Fruit fly (Drosophila melanogaster): Measurements from ENCODE around the gene CG32462.

Gene CG32462

dm6 chr3L:22885843-22886242, 32.5 kb upstream of the CG32462 start:
- TF ChIP-seq Ets98B (GFP tag; IDR thresholded peaks at IDR 0.05) = no peak
- TF ChIP-seq CG17806 (tag; optimal IDR thresholded peaks at IDR 0.05) = no peak
- TF ChIP-seq D1 (tag; optimal IDR thresholded peaks at IDR 0.05) = no peak
- TF ChIP-seq CG32121 (GFP tag; IDR thresholded peaks at IDR 0.05) = no peak
- TF ChIP-seq CG9948 (tag; optimal IDR thresholded peaks at IDR 0.05) = no peak
- TF ChIP-seq CG15710 (tag; optimal IDR thresholded peaks at IDR 0.05) = no peak
- TF ChIP-seq CG8301 (tag; optimal IDR thresholded peaks at IDR 0.05) = no peak
- no peak for TF ChIP-seq Snoo (tag; optimal IDR thresholded peaks at IDR 0.05)
- no peak for TF ChIP-seq CG34367 (tag; optimal IDR thresholded peaks at IDR 0.05)

DNA sequence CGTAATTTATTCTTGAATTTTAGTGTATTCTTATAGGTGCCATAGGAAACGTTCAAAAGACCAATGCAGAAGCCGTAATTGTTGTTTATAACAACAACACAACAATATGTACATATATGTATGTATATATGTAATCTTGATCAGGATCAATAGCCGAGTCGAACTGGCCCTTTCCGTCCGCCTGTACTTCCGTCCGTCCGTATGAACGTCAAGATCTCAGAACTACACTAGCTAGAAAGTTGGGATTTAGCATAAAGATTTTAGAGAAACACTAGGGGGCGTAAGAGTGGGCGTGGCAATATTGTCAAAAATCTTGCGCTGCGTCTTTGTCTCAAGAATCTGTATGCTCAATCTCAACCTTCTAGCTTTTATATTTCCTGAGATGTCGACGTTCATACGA, 31.2 kb upstream of the CG32462 start:
- TF ChIP-seq fd96Ca (GFP tag; IDR thresholded peaks at IDR 0.05) (no peak), CG32121 (GFP tag; IDR thresholded peaks at IDR 0.05) (no peak), CG12605 (GFP tag; IDR thresholded peaks at IDR 0.05) (no peak), CG15710 (tag; optimal IDR thresholded peaks at IDR 0.05) (no peak), CG14655 (GFP tag; optimal IDR thresholded peaks at IDR 0.05) (no peak)

dm6 chr3L:22883649-22884048, 30.3 kb upstream of the CG32462 start:
- TF ChIP-seq CG15710 (tag; optimal IDR thresholded peaks at IDR 0.05) (no peak), CG4496 (GFP tag; IDR thresholded peaks at IDR 0.05) (0 out of 3 replicates have a peak, but pooled peaks have one; percentile 6)

- TF ChIP-seq CG10348 (GFP tag; IDR thresholded peaks at IDR 0.05) (no peak), Pif1A (GFP tag; optimal IDR thresholded peaks at IDR 0.05) (no peak), rn (GFP tag; IDR thresholded peaks at IDR 0.05) (no peak), Pif1B (GFP tag; optimal IDR thresholded peaks at IDR 0.05) (no peak), CG8301 (tag; optimal IDR thresholded peaks at IDR 0.05) (no peak), fd96Ca (GFP tag; IDR thresholded peaks at IDR 0.05) (no peak), gl (tag; optimal IDR thresholded peaks at IDR 0.05) (no peak), Snoo (tag; optimal IDR thresholded peaks at IDR 0.05) (no peak), EcR (GFP tag; optimal IDR thresholded peaks at IDR 0.05) (no peak), Ets98B (GFP tag; IDR thresholded peaks at IDR 0.05) (no peak), CG32121 (GFP tag; IDR thresholded peaks at IDR 0.05) (no peak)
These were observed 27.6 kb upstream of the CG32462 start, which contains the start of gene slif for dm6 chr3L:22880914-22881313. TSS of gene slif (plus strand) at chr3L:22881045.

dm6 chr3L:22879344-22879723, 26.0 kb upstream of the CG32462 start:
- TF ChIP-seq gl (tag; optimal IDR thresholded peaks at IDR 0.05) (no peak), CG15710 (tag; optimal IDR thresholded peaks at IDR 0.05) (no peak), CG10348 (GFP tag; IDR thresholded peaks at IDR 0.05) (no peak), CG4496 (GFP tag; IDR thresholded peaks at IDR 0.05) (no peak), EcR (GFP tag; optimal IDR thresholded peaks at IDR 0.05) (no peak), Ets98B (GFP tag; IDR thresholded peaks at IDR 0.05) (no peak), CG12605 (GFP tag; IDR thresholded peaks at IDR 0.05) (no peak), D1 (tag; optimal IDR thresholded peaks at IDR 0.05) (no peak), fd96Ca (GFP tag; IDR thresholded peaks at IDR 0.05) (no peak), Pif1A (GFP tag; optimal IDR thresholded peaks at IDR 0.05) (no peak), CG32121 (GFP tag; IDR thresholded peaks at IDR 0.05) (no peak), Pif1B (GFP tag; optimal IDR thresholded peaks at IDR 0.05) (no peak), CG17806 (tag; optimal IDR thresholded peaks at IDR 0.05) (no peak), rn (GFP tag; IDR thresholded peaks at IDR 0.05) (no peak)

DNA sequence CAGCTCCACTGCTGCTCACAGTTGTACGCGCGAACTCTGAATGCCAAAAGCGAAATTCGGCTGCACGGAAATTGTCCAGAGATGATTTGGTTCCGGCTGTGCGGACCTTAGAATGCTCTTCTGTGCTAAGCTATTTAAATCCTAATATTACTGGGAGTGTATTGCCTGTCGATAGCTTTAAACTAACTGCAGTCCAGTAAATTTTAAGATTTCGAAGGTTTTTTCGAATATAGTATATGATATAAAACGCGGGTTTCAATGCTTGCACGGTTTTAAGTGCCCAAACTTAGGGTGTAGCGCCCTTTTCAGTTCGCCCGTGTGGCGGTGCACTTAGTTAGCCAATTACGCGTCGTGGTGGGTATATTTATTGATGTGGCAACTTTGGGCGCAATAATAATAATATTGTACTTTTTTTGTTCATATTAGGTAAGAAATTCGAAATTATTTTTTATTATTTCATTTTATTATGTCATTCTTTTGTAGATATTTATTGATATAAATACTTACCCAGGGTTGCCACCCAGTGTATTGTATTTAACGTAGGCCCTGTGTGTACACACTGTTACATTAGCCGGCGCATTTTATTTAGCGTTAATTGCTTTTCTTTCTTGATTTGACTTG, 25.5 kb upstream of the CG32462 start, which contains the start of the genes Chro and Ssl1:
Gene Chro (minus strand): TSS at position 262 of the 621 bp plus-strand sequence.
Gene Ssl1 (plus strand): TSS at position 367 of the 621 bp plus-strand sequence.
- TF ChIP-seq EcR (GFP tag; optimal IDR thresholded peaks at IDR 0.05) (peak; percentile 86), D1 (tag; optimal IDR thresholded peaks at IDR 0.05) (no peak), CG8159 (tag; optimal IDR thresholded peaks at IDR 0.05) (peak; percentile 100), CG12605 (GFP tag; IDR thresholded peaks at IDR 0.05) (peak; percentile 99), CG4496 (GFP tag; IDR thresholded peaks at IDR 0.05) (peak; percentile 100), Snoo (tag; optimal IDR thresholded peaks at IDR 0.05) (peak; percentile 100), CG34367 (tag; optimal IDR thresholded peaks at IDR 0.05) (peak; percentile 100), fd96Ca (GFP tag; IDR thresholded peaks at IDR 0.05) (peak; percentile 100), CG17806 (tag; optimal IDR thresholded peaks at IDR 0.05) (peak; percentile 100), Pif1B (GFP tag; optimal IDR thresholded peaks at IDR 0.05) (peak; percentile 100), CG15710 (tag; optimal IDR thresholded peaks at IDR 0.05) (peak; percentile 100), CG13204 (GFP tag; optimal IDR thresholded peaks at IDR 0.05) (peak; percentile 98), Pif1A (GFP tag; optimal IDR thresholded peaks at IDR 0.05) (peak; percentile 100), gl (tag; optimal IDR thresholded peaks at IDR 0.05) (peak; percentile 99), CG9948 (tag; optimal IDR thresholded peaks at IDR 0.05) (peak; percentile 100), CG10348 (GFP tag; IDR thresholded peaks at IDR 0.05) (peak; percentile 99), CG14655 (GFP tag; optimal IDR thresholded peaks at IDR 0.05) (peak; percentile 100), rn (GFP tag; IDR thresholded peaks at IDR 0.05) (peak; percentile 99), CG8301 (tag; optimal IDR thresholded peaks at IDR 0.05) (peak; percentile 100), Ets98B (GFP tag; IDR thresholded peaks at IDR 0.05) (peak; percentile 100), CG32121 (GFP tag; IDR thresholded peaks at IDR 0.05) (peak; percentile 100)

dm6 chr3L:22877934-22878333, 24.6 kb upstream of the CG32462 start:
- TF ChIP-seq CG10348 (GFP tag; IDR thresholded peaks at IDR 0.05) = no peak
- TF ChIP-seq CG12605 (GFP tag; IDR thresholded peaks at IDR 0.05) = 0 out of 2 replicates have a peak, but pooled peaks have one; percentile 36
- no peak for TF ChIP-seq CG13204 (GFP tag; optimal IDR thresholded peaks at IDR 0.05)
- no peak for TF ChIP-seq Pif1A (GFP tag; optimal IDR thresholded peaks at IDR 0.05)

All from whole organism, pupa.